Worm (Caenorhabditis elegans) whole organism, early embryonic: ENCODE data around the gene F55C12.6.

Source experiments
- B0310.2 ChIP-seq: sonication (generic microtip); optimal IDR thresholded peaks from 2 replicates; lab custom pipeline; 2016; ENCODE audit warnings: mild to moderate bottlenecking, missing genetic modification characterization, missing compliant biosample characterization
- F13C5.2 ChIP-seq: sonication (generic microtip); optimal IDR thresholded peaks from 2 replicates; lab custom pipeline; 2017; ENCODE audit warnings: mild to moderate bottlenecking, missing genetic modification characterization, inconsistent platforms, missing compliant biosample characterization
- aly-1 ChIP-seq: sonication (generic microtip); optimal IDR thresholded peaks from 2 replicates; lab custom pipeline; 2016; ENCODE audit warnings: missing genetic modification characterization, missing compliant biosample characterization
- ama-1 ChIP-seq: fragments of 150-350 bp; optimal IDR thresholded peaks from 2 replicates; lab custom pipeline; 2014
- ceh-13 ChIP-seq: fragments of 200-800 bp; sonication (Bioruptor generic); optimal IDR thresholded peaks from 2 replicates; lab custom pipeline; 2018; ENCODE audit warnings: mild to moderate bottlenecking, missing genetic modification characterization, missing compliant biosample characterization
- ceh-36 ChIP-seq: sonication (generic microtip); optimal IDR thresholded peaks from 2 replicates; lab custom pipeline; 2016; ENCODE audit warnings: missing genetic modification characterization, inconsistent platforms, missing compliant biosample characterization
- ets-7 ChIP-seq: sonication (generic microtip); optimal IDR thresholded peaks from 2 replicates; lab custom pipeline; 2016; ENCODE audit warnings: missing genotype, missing genetic modification characterization, missing compliant biosample characterization
- flt-1 ChIP-seq: fragments of 200-800 bp; sonication (Bioruptor generic); IDR thresholded peaks from 2 replicates; pipeline ENCODE4 v1.3.6; 2022; ENCODE audit warnings: missing genetic modification characterization, missing compliant biosample characterization
- hmbx-1 ChIP-seq: sonication (generic microtip); optimal IDR thresholded peaks from 2 replicates; lab custom pipeline; 2016; ENCODE audit warnings: mild to moderate bottlenecking, missing genetic modification characterization, missing compliant biosample characterization
- hmg-4 ChIP-seq: fragments of 200-800 bp; sonication (Bioruptor generic); optimal IDR thresholded peaks from 2 replicates; lab custom pipeline; 2018; ENCODE audit warnings: mild to moderate bottlenecking, missing genetic modification characterization, missing compliant biosample characterization
- hnd-1 ChIP-seq: sonication (generic microtip); optimal IDR thresholded peaks from 2 replicates; lab custom pipeline; 2016; ENCODE audit warnings: missing genetic modification characterization, missing compliant biosample characterization
- pes-1 ChIP-seq: fragments of 200-800 bp; sonication (Bioruptor generic); IDR thresholded peaks from 2 replicates; pipeline ENCODE4 v1.3.6; 2022; ENCODE audit warnings: missing genetic modification reagents, missing genetic modification characterization, missing compliant biosample characterization
- scrt-1 ChIP-seq: fragments of 200-800 bp; sonication (Bioruptor generic); IDR thresholded peaks from 2 replicates; pipeline ENCODE4 v1.3.6; 2022; ENCODE audit warnings: missing genetic modification characterization, missing compliant biosample characterization
- sea-1 ChIP-seq: fragments of 200-800 bp; sonication (Bioruptor generic); conservative IDR thresholded peaks from 2 replicates; pipeline ENCODE4 v1.3.6; 2022; ENCODE audit warnings: missing genetic modification characterization, missing compliant biosample characterization
- tbx-11 ChIP-seq: fragments of 200-800 bp; sonication (Bioruptor generic); IDR thresholded peaks from 2 replicates; pipeline ENCODE4 v1.3.6; 2022; ENCODE audit warnings: missing genetic modification characterization, missing compliant biosample characterization
- tbx-37 ChIP-seq: fragments of 200-800 bp; sonication (Bioruptor generic); conservative IDR thresholded peaks from 2 replicates; pipeline ENCODE4 v1.3.6; 2022; ENCODE audit warnings: missing genetic modification reagents, missing genetic modification characterization, missing compliant biosample characterization
- tra-4 ChIP-seq: sonication (generic microtip); optimal IDR thresholded peaks from 2 replicates; lab custom pipeline; 2017; ENCODE audit warnings: missing genetic modification characterization, missing compliant biosample characterization

F55C12.6 gene

ce11 chrII:5906274-5906673, 30.3 kb upstream of the F55C12.6 start, which contains the start of gene F59G1.8:
Gene F59G1.8 (plus strand): TSS chrII:5906566.
- TF ChIP-seq ama-1, result no peak
- no peak for TF ChIP-seq F13C5.2 (tag; lab: Kevin White, UChicago)
- no peak for TF ChIP-seq scrt-1 (GFP tag; lab: Robert Waterston, UW)
- TF ChIP-seq tra-4 (tag; lab: Kevin White, UChicago), result no peak
- no peak for TF ChIP-seq B0310.2 (tag; lab: Kevin White, UChicago)
- TF ChIP-seq pes-1, result no peak
- no peak for TF ChIP-seq ets-7 (tag; lab: Kevin White, UChicago)
- no peak for TF ChIP-seq tbx-37
- no peak for TF ChIP-seq tbx-11

DNA sequence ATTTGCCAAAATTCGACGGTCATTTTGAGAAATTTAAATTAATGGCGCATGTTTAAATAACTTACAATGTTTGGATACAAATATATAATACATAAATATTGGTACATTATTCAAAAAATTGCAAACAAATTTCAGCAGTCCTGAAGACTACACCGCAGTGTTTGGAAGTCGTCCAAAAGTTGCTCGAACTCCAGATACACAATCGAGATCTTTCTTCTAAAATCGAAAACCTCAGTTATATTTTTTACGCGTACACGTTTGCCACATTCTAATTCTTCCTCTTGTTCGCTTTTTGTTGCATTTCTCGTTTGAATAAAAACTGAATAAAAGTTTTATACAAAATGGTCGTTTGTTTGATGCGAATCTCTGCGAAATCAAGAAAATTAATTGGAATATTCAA, 28.3 kb upstream of the F55C12.6 start, which contains the start of gene tsp-18:
TSS of gene tsp-18 (plus strand) at position 301 of the 400 bp plus-strand sequence.
- TF ChIP-seq flt-1 (GFP tag; lab: Robert Waterston, UW), result no peak
- TF ChIP-seq ama-1, result no peak
- TF ChIP-seq tbx-11, result no peak
- TF ChIP-seq hmbx-1 (tag; lab: Kevin White, UChicago), result no peak
- TF ChIP-seq F13C5.2 (tag; lab: Kevin White, UChicago), result no peak
- TF ChIP-seq B0310.2 (tag; lab: Kevin White, UChicago), result no peak
- TF ChIP-seq sea-1, result no peak
- TF ChIP-seq ceh-13 (GFP tag; lab: Kevin White, UChicago), result no peak
- TF ChIP-seq aly-1 (tag; lab: Kevin White, UChicago), result no peak
- TF ChIP-seq tra-4 (tag; lab: Kevin White, UChicago), result no peak
- no peak for TF ChIP-seq pes-1
- TF ChIP-seq hnd-1, result no peak
- TF ChIP-seq scrt-1 (GFP tag; lab: Robert Waterston, UW), result no peak
- TF ChIP-seq tbx-37, result no peak
- no peak for TF ChIP-seq hmg-4
- TF ChIP-seq ets-7 (tag; lab: Kevin White, UChicago), result no peak
- no peak for TF ChIP-seq ceh-36

- TF ChIP-seq aly-1 (tag; lab: Kevin White, UChicago) (no peak), hmg-4 (no peak)
Observed at ce11 chrII:5902139-5902538, 26.2 kb upstream of the F55C12.6 start.

ce11 chrII:5901407-5902026, 25.6 kb upstream of the F55C12.6 start:
- peak; percentile 34 for TF ChIP-seq aly-1 (tag; lab: Kevin White, UChicago)
- TF ChIP-seq hmg-4, result no peak
- TF ChIP-seq flt-1 (GFP tag; lab: Robert Waterston, UW), result no peak
- no peak for TF ChIP-seq tra-4 (tag; lab: Kevin White, UChicago)

- TF ChIP-seq ets-7 (tag; lab: Kevin White, UChicago) (no peak), tbx-11 (no peak), ceh-13 (GFP tag; lab: Kevin White, UChicago) (no peak), aly-1 (tag; lab: Kevin White, UChicago) (no peak), sea-1 (no peak)
Observed at ce11 chrII:5899865-5900486, 24.0 kb upstream of the F55C12.6 start.

DNA sequence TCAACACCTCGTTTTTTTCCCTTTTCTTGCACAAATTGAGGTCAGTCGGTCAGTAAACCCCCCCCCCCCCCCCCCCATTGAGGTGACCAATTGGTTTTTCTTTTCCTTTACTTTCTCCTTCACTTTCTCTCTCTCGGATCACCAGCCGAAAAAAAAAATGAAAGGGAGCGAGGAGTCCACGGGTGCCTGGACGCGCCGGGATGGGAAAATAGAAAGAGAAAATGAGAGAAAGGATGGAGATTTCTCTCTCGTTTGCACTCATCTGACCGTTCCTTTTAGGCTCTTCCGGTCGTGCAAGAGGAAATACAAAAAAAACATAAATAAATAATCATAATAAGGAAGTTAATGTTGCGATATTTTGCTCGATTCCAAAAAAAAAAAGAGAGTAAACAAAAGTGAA, 23.1 kb upstream of the F55C12.6 start:
- TF ChIP-seq sea-1 (no peak), scrt-1 (GFP tag; lab: Robert Waterston, UW) (no peak), hnd-1 (no peak), pes-1 (no peak), ets-7 (tag; lab: Kevin White, UChicago) (no peak), flt-1 (GFP tag; lab: Robert Waterston, UW) (no peak), F13C5.2 (tag; lab: Kevin White, UChicago) (no peak), tra-4 (tag; lab: Kevin White, UChicago) (no peak), hmbx-1 (tag; lab: Kevin White, UChicago) (no peak), aly-1 (tag; lab: Kevin White, UChicago) (no peak)

DNA sequence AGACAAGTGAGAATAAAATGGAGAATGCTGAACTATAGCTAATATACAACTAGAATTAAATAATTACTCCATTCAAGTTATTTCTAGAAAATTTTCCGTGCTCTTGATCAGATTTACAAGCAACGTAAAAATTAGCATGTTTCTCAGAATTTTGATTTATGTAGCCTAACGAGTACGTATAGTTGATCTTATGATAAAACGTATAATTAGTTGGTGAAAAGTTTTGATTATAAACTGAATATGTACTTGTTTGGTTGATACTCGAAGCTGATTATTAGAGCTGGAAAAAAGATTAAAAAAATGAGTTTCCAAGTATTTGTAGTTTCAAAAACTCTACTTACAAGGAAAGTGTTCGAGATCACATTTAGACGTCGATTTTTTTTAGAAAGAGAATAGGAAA, 20.6 kb upstream of the F55C12.6 start:
- TF ChIP-seq F13C5.2 (tag; lab: Kevin White, UChicago) (no peak), ets-7 (tag; lab: Kevin White, UChicago) (no peak), ceh-36 (no peak), ceh-13 (GFP tag; lab: Kevin White, UChicago) (no peak), B0310.2 (tag; lab: Kevin White, UChicago) (no peak), hmbx-1 (tag; lab: Kevin White, UChicago) (no peak), pes-1 (no peak), hnd-1 (no peak), tbx-37 (no peak), aly-1 (tag; lab: Kevin White, UChicago) (no peak), flt-1 (GFP tag; lab: Robert Waterston, UW) (no peak)

ce11 chrII:5895870-5896269, 19.9 kb upstream of the F55C12.6 start, which contains the start of gene F59G1.4:
Gene F59G1.4 (plus strand): TSS chrII:5896170.
- no peak for TF ChIP-seq sea-1
- TF ChIP-seq ets-7 (tag; lab: Kevin White, UChicago), result no peak
- TF ChIP-seq tbx-11, result no peak
- no peak for TF ChIP-seq pes-1
- TF ChIP-seq B0310.2 (tag; lab: Kevin White, UChicago), result no peak
- TF ChIP-seq ama-1, result no peak
- TF ChIP-seq F13C5.2 (tag; lab: Kevin White, UChicago), result no peak
- no peak for TF ChIP-seq tra-4 (tag; lab: Kevin White, UChicago)
- no peak for TF ChIP-seq ceh-13 (GFP tag; lab: Kevin White, UChicago)
- no peak for TF ChIP-seq aly-1 (tag; lab: Kevin White, UChicago)
- no peak for TF ChIP-seq scrt-1 (GFP tag; lab: Robert Waterston, UW)
- TF ChIP-seq flt-1 (GFP tag; lab: Robert Waterston, UW), result no peak
- TF ChIP-seq ceh-36, result no peak
- TF ChIP-seq hmg-4, result no peak
- TF ChIP-seq hmbx-1 (tag; lab: Kevin White, UChicago), result no peak
- TF ChIP-seq hnd-1, result no peak
- TF ChIP-seq tbx-37, result no peak
